Fruit fly (Drosophila melanogaster): ENCODE measurements around the gene CG31751.

CG31751 gene

DNA sequence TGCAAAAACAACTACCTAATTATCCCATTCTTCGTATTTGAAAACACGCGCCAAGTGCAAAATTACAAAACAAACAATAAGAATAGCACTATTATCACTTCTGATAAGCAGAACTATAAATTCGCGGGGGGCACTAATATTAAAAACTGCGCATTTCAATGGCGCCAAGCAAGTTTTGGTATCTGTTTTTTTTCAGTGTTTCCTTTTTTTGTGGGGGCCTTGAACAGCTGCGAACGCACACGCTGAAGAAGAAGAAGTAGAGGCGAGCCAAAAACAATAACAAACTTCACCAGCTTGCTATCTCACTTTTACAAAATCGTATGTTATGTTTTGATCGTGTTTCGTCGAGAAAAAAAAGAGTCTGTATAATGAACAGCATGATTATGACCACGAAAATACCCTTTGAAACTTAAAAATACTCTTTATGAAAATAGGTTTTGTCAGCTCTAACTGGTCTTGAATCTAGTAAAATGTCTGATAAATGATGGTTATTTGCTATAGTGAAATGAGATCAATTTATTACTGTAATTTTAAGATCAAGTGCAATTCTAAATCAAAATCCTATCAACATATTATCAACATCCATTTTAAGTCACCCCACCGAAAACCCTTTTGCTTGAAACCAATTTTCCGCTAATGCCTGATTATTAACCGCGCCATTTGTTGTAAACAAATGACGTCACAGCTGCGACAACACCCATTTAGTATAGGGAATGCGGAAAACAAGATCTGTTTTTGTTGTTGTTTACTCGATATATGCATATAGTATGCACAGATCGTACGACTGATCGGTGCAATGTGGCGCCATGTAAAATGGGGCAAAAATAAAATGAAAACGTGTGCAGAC, 17.1 kb downstream of the CG31751 start (continued):
- TF ChIP-seq CG6689 (GFP tag; IDR thresholded peaks at IDR 0.05) (peak; percentile 69), CG14014 (GFP tag; IDR thresholded peaks at IDR 0.05) (peak; percentile 76), CG15696 (tag; optimal IDR thresholded peaks at IDR 0.05) (no peak), Atf-2 (GFP tag; optimal IDR thresholded peaks at IDR 0.05) (no peak), Fer1 (GFP tag; optimal IDR thresholded peaks at IDR 0.05) (peak; percentile 59), zf30C (GFP tag; optimal IDR thresholded peaks at IDR 0.05) (peak; percentile 94), ken (GFP tag; IDR thresholded peaks at IDR 0.05) (0 out of 3 replicates have a peak, but pooled peaks have one; percentile 47), sob (GFP tag; IDR thresholded peaks at IDR 0.05) (peak; percentile 37; the same call in 1 of the 2 replicates), D19A (tag; optimal IDR thresholded peaks at IDR 0.05) (peak; percentile 90), maf-S (GFP tag; optimal IDR thresholded peaks at IDR 0.05) (peak; percentile 50), H2.0 (GFP tag; IDR thresholded peaks at IDR 0.05) (peak; percentile 57), salm (tag; optimal IDR thresholded peaks at IDR 0.05) (peak; percentile 3), CG12391 (tag; optimal IDR thresholded peaks at IDR 0.05) (peak; percentile 48), wdn (GFP tag; IDR thresholded peaks at IDR 0.05) (0 out of 2 replicates have a peak, but pooled peaks have one; percentile 29), Opbp (GFP tag; IDR thresholded peaks at IDR 0.05; ENCODE audit: partially characterized antibody) (no peak), B-H2 (GFP tag; optimal IDR thresholded peaks at IDR 0.05) (peak; percentile 75), Oaz (GFP tag; IDR thresholded peaks at IDR 0.05) (no peak), slou (GFP tag; optimal IDR thresholded peaks at IDR 0.05) (no peak), gro (GFP tag; optimal IDR thresholded peaks at IDR 0.05) (peak; percentile 76), Eip74EF (GFP tag; optimal IDR thresholded peaks at IDR 0.05) (peak in 1 of 2 experiments; percentile 94), HLH3B (GFP tag; IDR thresholded peaks at IDR 0.05) (peak; percentile 52; the same call in 1 of the 2 replicates), CG9727 (GFP tag; optimal IDR thresholded peaks at IDR 0.05) (peak; percentile 66), br (optimal IDR thresholded peaks at IDR 0.05) (no peak), nau (GFP tag; optimal IDR thresholded peaks at IDR 0.05) (no peak), ssp (GFP tag; IDR thresholded peaks at IDR 0.05) (no peak), CG18619 (GFP tag; optimal IDR thresholded peaks at IDR 0.05) (peak; percentile 16), oc (tag; optimal IDR thresholded peaks at IDR 0.05) (peak; percentile 36), crol (GFP tag; IDR thresholded peaks at IDR 0.05) (no peak), run (tag; optimal IDR thresholded peaks at IDR 0.05) (no peak), Myb (GFP tag; optimal IDR thresholded peaks at IDR 0.05) (peak; percentile 40), tio (GFP tag; optimal IDR thresholded peaks at IDR 0.05) (peak; percentile 46), CoRest (tag; optimal IDR thresholded peaks at IDR 0.05) (peak; percentile 13), Six4 (GFP tag; optimal IDR thresholded peaks at IDR 0.05) (no peak), CG2678 (tag; optimal IDR thresholded peaks at IDR 0.05) (peak; percentile 46), CG33557 (GFP tag; optimal IDR thresholded peaks at IDR 0.05) (peak; percentile 17), Abd-B (GFP tag; optimal IDR thresholded peaks at IDR 0.05) (no peak), Vsx1 (GFP tag; optimal IDR thresholded peaks at IDR 0.05) (no peak), CG17359 (tag; optimal IDR thresholded peaks at IDR 0.05) (peak; percentile 63), tin (GFP tag; optimal IDR thresholded peaks at IDR 0.05) (peak; percentile 47), pb (GFP tag; optimal IDR thresholded peaks at IDR 0.05) (peak; percentile 19), Lpt (GFP tag; optimal IDR thresholded peaks at IDR 0.05) (no peak), Fer3 (tag; optimal IDR thresholded peaks at IDR 0.05) (peak; percentile 16), Hr39 (optimal IDR thresholded peaks at IDR 0.05) (no peak), h (optimal IDR thresholded peaks at IDR 0.05) (no peak), lov (optimal IDR thresholded peaks at IDR 0.05) (no peak), lov (GFP tag; IDR thresholded peaks at IDR 0.05) (0 out of 3 replicates have a peak, but pooled peaks have one; percentile 31), CG31441 (GFP tag; IDR thresholded peaks at IDR 0.05) (peak; percentile 62; the same call in 1 of the 2 replicates), CG13287 (GFP tag; IDR thresholded peaks at IDR 0.05; ENCODE audit: partially characterized antibody) (no peak), insv (GFP tag; optimal IDR thresholded peaks at IDR 0.05) (no peak), H15 (GFP tag; IDR thresholded peaks at IDR 0.05) (peak; percentile 68; the same call in 2 of the 3 replicates)

Data from whole organism, embryonic.